Worm (Caenorhabditis elegans) whole organism, young adult: Measurements from ENCODE around the gene sdz-18.

Source experiments
- F37B4.10 ChIP-seq: fragments of 200-800 bp; sonication (Bioruptor generic); IDR thresholded peaks from 2 replicates; pipeline ENCODE4 v1.3.6; 2022; ENCODE audit warnings: missing genetic modification characterization, missing compliant biosample characterization
- Y53F4B.3 ChIP-seq: fragments of 200-800 bp; sonication (Bioruptor generic); IDR thresholded peaks from 2 replicates; pipeline ENCODE4 v1.3.6; 2022; ENCODE audit warnings: missing genetic modification reagents, missing genetic modification characterization, missing compliant biosample characterization
- Y53G8AR.9 ChIP-seq: fragments of 200-800 bp; sonication (Bioruptor generic); conservative IDR thresholded peaks from 2 replicates; pipeline ENCODE4 v1.3.6; 2022; ENCODE audit warnings: missing genetic modification reagents, missing genetic modification characterization, missing compliant biosample characterization
- Y67H2A.10 ChIP-seq: fragments of 200-800 bp; sonication (Bioruptor generic); conservative IDR thresholded peaks from 2 replicates; pipeline ENCODE4 v1.3.6; 2022; ENCODE audit warnings: missing genetic modification reagents, missing genetic modification characterization, missing compliant biosample characterization
- Y95B8A.8 ChIP-seq: fragments of 200-800 bp; sonication (Bioruptor generic); IDR thresholded peaks from 2 replicates; pipeline ENCODE4 v1.3.6; 2022; ENCODE audit warnings: missing genetic modification reagents, missing genetic modification characterization, missing compliant biosample characterization
- ceh-91 ChIP-seq: fragments of 200-800 bp; sonication (Bioruptor generic); IDR thresholded peaks from 2 replicates; pipeline ENCODE4 v1.3.6; 2022; ENCODE audit warnings: missing genetic modification reagents, missing genetic modification characterization, missing compliant biosample characterization
- egl-18 ChIP-seq: fragments of 200-800 bp; sonication (Bioruptor generic); IDR thresholded peaks from 2 replicates; pipeline ENCODE4 v1.3.6; 2022; ENCODE audit warnings: missing genetic modification reagents, missing genetic modification characterization, missing compliant biosample characterization
- ets-4 ChIP-seq: fragments of 200-800 bp; sonication (Bioruptor generic); optimal IDR thresholded peaks from 2 replicates; lab custom pipeline; 2018; ENCODE audit warnings: mild to moderate bottlenecking, missing genetic modification characterization, missing compliant biosample characterization
- madf-6 ChIP-seq: fragments of 200-800 bp; sonication (Bioruptor generic); IDR thresholded peaks from 2 replicates; pipeline ENCODE4 v1.3.6; 2022; ENCODE audit warnings: missing genetic modification reagents, missing genetic modification characterization, missing compliant biosample characterization
- mel-28 ChIP-seq: sonication (generic microtip); optimal IDR thresholded peaks from 2 replicates; lab custom pipeline; 2016; ENCODE audit warnings: borderline replicate concordance, mild to moderate bottlenecking, missing genetic modification characterization, missing compliant biosample characterization
- nfyb-1 ChIP-seq: fragments of 200-800 bp; sonication (Bioruptor generic); IDR thresholded peaks from 2 replicates; pipeline ENCODE4 v1.3.6; 2022; ENCODE audit warnings: missing genetic modification reagents, missing genetic modification characterization, missing compliant biosample characterization
- sea-2 ChIP-seq: fragments of 200-800 bp; sonication (Bioruptor generic); IDR thresholded peaks from 2 replicates; pipeline ENCODE4 v1.3.6; 2022; ENCODE audit warnings: missing genetic modification characterization, missing compliant biosample characterization
- unc-130 ChIP-seq: sonication (generic microtip); optimal IDR thresholded peaks from 2 replicates; lab custom pipeline; 2016; ENCODE audit warnings: missing genetic modification reagents, missing genetic modification characterization, missing compliant biosample characterization
- zfh-2 ChIP-seq: fragments of 200-800 bp; sonication (Bioruptor generic); conservative IDR thresholded peaks from 2 replicates; pipeline ENCODE4 v1.3.6; 2022; ENCODE audit warnings: missing genetic modification reagents, missing genetic modification characterization, missing compliant biosample characterization

DNA sequence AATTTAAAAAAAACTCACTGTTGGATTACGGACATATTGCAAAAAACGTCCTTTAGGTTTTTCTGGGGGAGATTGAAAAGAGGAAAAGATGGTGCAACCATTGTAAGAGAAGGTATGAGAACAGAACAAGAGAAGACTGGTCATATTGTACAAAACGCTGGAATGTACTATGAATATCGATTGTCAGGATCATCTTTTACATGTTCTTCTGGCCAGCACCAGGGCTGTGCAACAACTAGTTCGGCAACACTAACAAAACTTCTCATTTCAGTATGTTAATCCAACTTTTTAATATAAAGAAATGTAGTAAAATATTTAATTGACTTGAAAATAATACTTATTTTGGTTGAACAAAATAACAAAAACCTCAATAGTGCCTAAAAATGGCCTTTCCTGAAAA, 2.9 kb downstream of the sdz-18 start, which contains the start of gene fbxb-47:
- TF ChIP-seq Y53G8AR.9 (GFP tag; lab: Robert Waterston, UW): no peak
- no peak for TF ChIP-seq F37B4.10 (GFP tag; lab: Robert Waterston, UW)
- no peak for TF ChIP-seq nfyb-1 (GFP tag; lab: Robert Waterston, UW)
- TF ChIP-seq mel-28 (tag; lab: Kevin White, UChicago): no peak
- TF ChIP-seq zfh-2 (GFP tag; lab: Robert Waterston, UW): no peak
- TF ChIP-seq Y95B8A.8: no peak
- TF ChIP-seq sea-2 (GFP tag; lab: Robert Waterston, UW): no peak
- TF ChIP-seq egl-18 (GFP tag; lab: Robert Waterston, UW): no peak
- TF ChIP-seq Y67H2A.10 (GFP tag; lab: Robert Waterston, UW): no peak
- TF ChIP-seq Y53F4B.3: no peak
- no peak for TF ChIP-seq unc-130 (GFP tag; lab: Kevin White, UChicago)
- no peak for TF ChIP-seq ets-4 (GFP tag; lab: Kevin White, UChicago)
- no peak for TF ChIP-seq madf-6 (GFP tag; lab: Robert Waterston, UW)
- TF ChIP-seq ceh-91: no peak
